Fruit fly (Drosophila melanogaster): ENCODE results near the gene sdk.
A peak's percentile ranks its signal among the peaks of the same experiment; 100 is the strongest.

sdk gene

dm6 chrX:711852-712251, 25.2 kb downstream of the sdk start (continued):
- TF ChIP-seq Hr4 (GFP tag; optimal IDR thresholded peaks at IDR 0.05): peak; percentile 64
- peak; percentile 82 for TF ChIP-seq fd59A (GFP tag; optimal IDR thresholded peaks at IDR 0.05)
- peak; percentile 89 for TF ChIP-seq cyc (GFP tag; optimal IDR thresholded peaks at IDR 0.05)
- TF ChIP-seq Eip93F (GFP tag; optimal IDR thresholded peaks at IDR 0.05): peak; percentile 67
- TF ChIP-seq pdm3 (GFP tag; optimal IDR thresholded peaks at IDR 0.05): peak; percentile 91
- TF ChIP-seq ss (GFP tag; optimal IDR thresholded peaks at IDR 0.05): peak; percentile 70 to 86
- peak; percentile 85 for TF ChIP-seq CG15336 (GFP tag; IDR thresholded peaks at IDR 0.05)
- TF ChIP-seq acj6 (GFP tag; optimal IDR thresholded peaks at IDR 0.05): peak; percentile 84
- peak; percentile 92 for TF ChIP-seq Sox102F (GFP tag; optimal IDR thresholded peaks at IDR 0.05)
- TF ChIP-seq CG31627 (GFP tag; optimal IDR thresholded peaks at IDR 0.05): peak; percentile 89
- peak; percentile 98 for TF ChIP-seq Eip78C (GFP tag)
- TF ChIP-seq spab (GFP tag; optimal IDR thresholded peaks at IDR 0.05): peak; percentile 81
- TF ChIP-seq fd85E (GFP tag; optimal IDR thresholded peaks at IDR 0.05): peak; percentile 65
- peak; percentile 94 for TF ChIP-seq svp (GFP tag)
- peak; percentile 86 for TF ChIP-seq CG32006 (GFP tag; optimal IDR thresholded peaks at IDR 0.05)
- no peak for TF ChIP-seq Hr38 (GFP tag; optimal IDR thresholded peaks at IDR 0.05)
- peak; percentile 92 for TF ChIP-seq CG7368 (GFP tag; optimal IDR thresholded peaks at IDR 0.05)
- peak; percentile 91 for TF ChIP-seq CG6792 (GFP tag; optimal IDR thresholded peaks at IDR 0.05)
- TF ChIP-seq Met (GFP tag; optimal IDR thresholded peaks at IDR 0.05): peak; percentile 93
- TF ChIP-seq CG11762 (GFP tag; optimal IDR thresholded peaks at IDR 0.05; ENCODE audit: insufficient read depth): peak; percentile 78
- TF ChIP-seq esn (GFP tag; optimal IDR thresholded peaks at IDR 0.05): peak; percentile 92
- peak; percentile 90 for TF ChIP-seq CG10669 (GFP tag; optimal IDR thresholded peaks at IDR 0.05)
- TF ChIP-seq Smox (GFP tag; optimal IDR thresholded peaks at IDR 0.05): peak; percentile 87
- peak; percentile 74 for TF ChIP-seq Sox15 (GFP tag; optimal IDR thresholded peaks at IDR 0.05)
- peak; percentile 81 for TF ChIP-seq Gug (GFP tag; IDR thresholded peaks at IDR 0.05)
- peak; percentile 84 for TF ChIP-seq net (GFP tag; optimal IDR thresholded peaks at IDR 0.05)
- peak; percentile 89 for TF ChIP-seq Ets96B (tag; optimal IDR thresholded peaks at IDR 0.05)
- peak; percentile 76 to 85 for TF ChIP-seq salr (GFP tag; optimal IDR thresholded peaks at IDR 0.05)
- TF ChIP-seq CG4318 (GFP tag; optimal IDR thresholded peaks at IDR 0.05): peak; percentile 58
- TF ChIP-seq CG34406 (GFP tag; optimal IDR thresholded peaks at IDR 0.05): peak; percentile 83
- peak; percentile 91 for TF ChIP-seq Eip75B (GFP tag; optimal IDR thresholded peaks at IDR 0.05)
- TF ChIP-seq OdsH (GFP tag; optimal IDR thresholded peaks at IDR 0.05): peak; percentile 88
- peak; percentile 81 for TF ChIP-seq CG8319 (GFP tag; optimal IDR thresholded peaks at IDR 0.05)
- TF ChIP-seq Hr39 (GFP tag; optimal IDR thresholded peaks at IDR 0.05): peak; percentile 89
- no peak for TF ChIP-seq fkh (GFP tag; optimal IDR thresholded peaks at IDR 0.05)
- TF ChIP-seq CG8632 (GFP tag; optimal IDR thresholded peaks at IDR 0.05): peak; percentile 82

dm6 chrX:713249-713898, 26.7 kb downstream of the sdk start:
- TF ChIP-seq CG10669 (GFP tag; optimal IDR thresholded peaks at IDR 0.05) (peak; percentile 27), fd59A (GFP tag; optimal IDR thresholded peaks at IDR 0.05) (no peak), CG3032 (tag; optimal IDR thresholded peaks at IDR 0.05) (peak; percentile 22), CG32006 (GFP tag; optimal IDR thresholded peaks at IDR 0.05) (peak; percentile 17), CG1621 (tag; optimal IDR thresholded peaks at IDR 0.05) (peak; percentile 7), CG16779 (tag; optimal IDR thresholded peaks at IDR 0.05) (no peak), CG15336 (GFP tag; IDR thresholded peaks at IDR 0.05) (0 out of 2 replicates have a peak, but pooled peaks have one; percentile 12), Eip78C (GFP tag) (peak; percentile 71), ss (GFP tag; optimal IDR thresholded peaks at IDR 0.05) (peak in 1 of 2 experiments; percentile 73), CG31627 (GFP tag; optimal IDR thresholded peaks at IDR 0.05) (no peak), topi (GFP tag; optimal IDR thresholded peaks at IDR 0.05) (peak; percentile 10), svp (GFP tag) (peak; percentile 32), eg (GFP tag; IDR thresholded peaks at IDR 0.05) (0 out of 3 replicates have a peak, but pooled peaks have one; percentile 24)

Data from whole organism, prepupa.